Worm (Caenorhabditis elegans): ENCODE data around the gene golg-4.
A peak's percentile ranks its signal among the peaks of the same experiment; 100 is the strongest.

The golg-4 gene

ce11 chrIII:3377134-3377533 lies 28.2 kb upstream of the golg-4 start:
- TF ChIP-seq fos-1 (tag; optimal IDR thresholded peaks at IDR 0.05) (no peak), Y48G9A.11 (GFP tag; IDR thresholded peaks at IDR 0.05) (no peak), fkh-10 (GFP tag; optimal IDR thresholded peaks at IDR 0.05) (no peak), spr-1 (tag; optimal IDR thresholded peaks at IDR 0.05) (no peak), skn-1 (tag; optimal IDR thresholded peaks at IDR 0.05) (no peak), ZK337.2 (GFP tag; IDR thresholded peaks at IDR 0.05) (no peak), unc-130 (GFP tag; optimal IDR thresholded peaks at IDR 0.05) (no peak), nhr-48 (tag; optimal IDR thresholded peaks at IDR 0.05) (no peak), lin-15B (tag; optimal IDR thresholded peaks at IDR 0.05) (no peak), lim-7 (GFP tag; IDR thresholded peaks at IDR 0.05) (no peak), nhr-42 (GFP tag; IDR thresholded peaks at IDR 0.05) (no peak), spr-3 (GFP tag; optimal IDR thresholded peaks at IDR 0.05) (no peak), lsy-2 (tag; optimal IDR thresholded peaks at IDR 0.05) (no peak), hmg-1.1 (GFP tag; IDR thresholded peaks at IDR 0.05) (no peak)

ce11 chrIII:3377700-3378099 lies 27.7 kb upstream of the golg-4 start:
- TF ChIP-seq Y48G9A.11 (GFP tag; IDR thresholded peaks at IDR 0.05) (no peak), lin-13 (GFP tag; optimal IDR thresholded peaks at IDR 0.05) (peak; percentile 25), dmd-6 (GFP tag; IDR thresholded peaks at IDR 0.05) (peak; percentile 17; the same call in 1 of the 2 replicates), dmd-9 (GFP tag; IDR thresholded peaks at IDR 0.05) (no peak), ceh-82 (tag; optimal IDR thresholded peaks at IDR 0.05) (no peak), hlh-11 (tag; optimal IDR thresholded peaks at IDR 0.05) (peak; percentile 27), hlh-30 (tag; optimal IDR thresholded peaks at IDR 0.05; ENCODE audit: insufficient read depth) (peak; percentile 81), zag-1 (tag; optimal IDR thresholded peaks at IDR 0.05) (no peak), ceh-28 (tag; optimal IDR thresholded peaks at IDR 0.05) (no peak), nhr-28 (tag; optimal IDR thresholded peaks at IDR 0.05) (peak; percentile 38), ama-1 (optimal IDR thresholded peaks at IDR 0.05) (no peak), snpc-4 (tag; optimal IDR thresholded peaks at IDR 0.05) (peak; percentile 66), mep-1 (tag; optimal IDR thresholded peaks at IDR 0.05) (peak; percentile 15), nhr-48 (tag; optimal IDR thresholded peaks at IDR 0.05) (no peak), mdl-1 (tag; optimal IDR thresholded peaks at IDR 0.05) (peak in 1 of 2 experiments; percentile 24), tra-1 (GFP tag; IDR thresholded peaks at IDR 0.05) (0 out of 2 replicates have a peak, but pooled peaks have one; percentile 29)

ce11 chrIII:3381866-3382265 lies 23.5 kb upstream of the golg-4 start:
- TF ChIP-seq unc-62 (GFP tag; optimal IDR thresholded peaks at IDR 0.05 in 1 of 2) (peak in 1 of 2 experiments; percentile 97), unc-62 (tag; optimal IDR thresholded peaks at IDR 0.05) (no peak), lin-29 (GFP tag; IDR thresholded peaks at IDR 0.05) (no peak)

- peak in 1 of 2 experiments; percentile 85 for TF ChIP-seq unc-62 (GFP tag; optimal IDR thresholded peaks at IDR 0.05 in 1 of 2)
- no peak for TF ChIP-seq unc-62 (tag; optimal IDR thresholded peaks at IDR 0.05)
- TF ChIP-seq aha-1 (tag): peak; percentile 80
- no peak for TF ChIP-seq pha-4 (GFP tag; IDR thresholded peaks at IDR 0.05)
- no peak for TF ChIP-seq pha-4 (tag; optimal IDR thresholded peaks at IDR 0.05)
Observed at ce11 chrIII:3382465-3382864, 22.9 kb upstream of the golg-4 start.

ce11 chrIII:3389426-3390020 lies 15.8 kb upstream of the golg-4 start, which contains the start of the genes elmd-1 and hecw-1:
Gene elmd-1, plus strand, starts transcription at chrIII:3389919.
Gene hecw-1, minus strand, starts transcription at chrIII:3389970.
- no peak for TF ChIP-seq madf-9 (GFP tag; conservative IDR thresholded peaks at IDR 0.05)
- TF ChIP-seq nhr-42 (GFP tag; IDR thresholded peaks at IDR 0.05): 0 out of 2 replicates have a peak, but pooled peaks have one; percentile 5
- peak; percentile 58 for TF ChIP-seq mep-1 (tag; optimal IDR thresholded peaks at IDR 0.05)
- no peak for TF ChIP-seq lin-39 (tag; optimal IDR thresholded peaks at IDR 0.05)
- peak; percentile 26; the same call in 1 of the 2 replicates for TF ChIP-seq Y48G9A.11 (GFP tag; IDR thresholded peaks at IDR 0.05)
- TF ChIP-seq lin-13 (GFP tag; optimal IDR thresholded peaks at IDR 0.05): peak; percentile 63
- no peak for TF ChIP-seq saeg-2 (GFP tag; IDR thresholded peaks at IDR 0.05)
- TF ChIP-seq nhr-48 (tag; optimal IDR thresholded peaks at IDR 0.05): peak; percentile 46
- TF ChIP-seq lin-29 (GFP tag; IDR thresholded peaks at IDR 0.05): 0 out of 2 replicates have a peak, but pooled peaks have one; percentile 60
- TF ChIP-seq daf-19 (GFP tag; conservative IDR thresholded peaks at IDR 0.05): no peak; the same call in 1 of the 2 replicates
- TF ChIP-seq ceh-28 (tag; optimal IDR thresholded peaks at IDR 0.05): no peak
- no peak for TF ChIP-seq ZK337.2 (GFP tag; IDR thresholded peaks at IDR 0.05)
- no peak for TF ChIP-seq fkh-10 (GFP tag; optimal IDR thresholded peaks at IDR 0.05)
- TF ChIP-seq nhr-6 (tag; optimal IDR thresholded peaks at IDR 0.05): peak; percentile 26
- no peak for TF ChIP-seq nhr-11 (tag; optimal IDR thresholded peaks at IDR 0.05)
- peak; percentile 31 for TF ChIP-seq rbr-2 (tag; optimal IDR thresholded peaks at IDR 0.05)
- TF ChIP-seq nhr-28 (tag; optimal IDR thresholded peaks at IDR 0.05): peak; percentile 70
- TF ChIP-seq ctbp-1 (GFP tag; IDR thresholded peaks at IDR 0.05): peak; percentile 53; the same call in 1 of the 2 replicates
- no peak for TF ChIP-seq nhr-10 (tag; optimal IDR thresholded peaks at IDR 0.05)
- TF ChIP-seq sdz-12 (GFP tag; optimal IDR thresholded peaks at IDR 0.05): no peak
- peak; percentile 5 for TF ChIP-seq unc-130 (GFP tag; optimal IDR thresholded peaks at IDR 0.05)
